Worm (Caenorhabditis elegans): ENCODE measurements around the gene F01G10.10.

ce11 chrIV:10216078-10216477 lies 29.9 kb upstream of the F01G10.10 start, which contains the start of gene col-124:
- TF ChIP-seq elt-1 (tag; optimal IDR thresholded peaks at IDR 0.05): no peak
- TF ChIP-seq ama-1 (optimal IDR thresholded peaks at IDR 0.05): no peak
- no peak for TF ChIP-seq unc-39 (tag; optimal IDR thresholded peaks at IDR 0.05)
- no peak for TF ChIP-seq nhr-237 (tag; optimal IDR thresholded peaks at IDR 0.05)
- no peak for TF ChIP-seq ceh-16 (tag; optimal IDR thresholded peaks at IDR 0.05)
- no peak for TF ChIP-seq ztf-11 (tag; optimal IDR thresholded peaks at IDR 0.05)
- TF ChIP-seq mbf-1 (tag; optimal IDR thresholded peaks at IDR 0.05): no peak
- no peak for TF ChIP-seq elt-3 (tag; optimal IDR thresholded peaks at IDR 0.05)
- TF ChIP-seq crh-2 (tag; optimal IDR thresholded peaks at IDR 0.05): no peak
- TF ChIP-seq unc-62 (GFP tag; optimal IDR thresholded peaks at IDR 0.05): no peak
- TF ChIP-seq skn-1 (tag; optimal IDR thresholded peaks at IDR 0.05): no peak
- no peak for TF ChIP-seq lin-13 (GFP tag; optimal IDR thresholded peaks at IDR 0.05)
- no peak for TF ChIP-seq R02D3.7 (tag; optimal IDR thresholded peaks at IDR 0.05)

Measured in whole organism, L2 larva.